Fruit fly (Drosophila melanogaster) whole organism, wandering third instar larva: Measurements from ENCODE around the gene Nup58.

Experiments used
- Hr78 ChIP-seq: fragments of >200 bp; optimal IDR thresholded peaks from 2 replicates; lab custom pipeline; 2017; ENCODE audit warnings: missing biosample characterization, missing genetic modification characterization
- Myc ChIP-seq: fragments of >200 bp; optimal IDR thresholded peaks from 2 replicates; lab custom pipeline; 2017
- brk ChIP-seq: fragments of 200-800 bp; sonication (Bioruptor generic); optimal IDR thresholded peaks from 2 replicates; lab custom pipeline; 2016; ENCODE audit warnings: missing biosample characterization, mild to moderate bottlenecking, missing genetic modification characterization
- sage ChIP-seq: fragments of 200-800 bp; sonication (Bioruptor generic); optimal IDR thresholded peaks from 2 replicates; lab custom pipeline; 2016; ENCODE audit warnings: missing biosample characterization, mild to moderate bottlenecking, missing genetic modification characterization

dm6 chr3R:19672136-19672535 lies 27.3 kb downstream of the Nup58 start:
- no peak for TF ChIP-seq brk (GFP tag; lab: Kevin White, UChicago)
- no peak for TF ChIP-seq sage (GFP tag; lab: Kevin White, UChicago)
- no peak for TF ChIP-seq Hr78 (GFP tag; lab: Kevin White, UChicago)
- no peak for TF ChIP-seq Myc (lab: Kevin White, UChicago)
